Worm (Caenorhabditis elegans) whole organism, L2 larva: ENCODE results near the gene clec-7.

ENCODE experiments used
- C34F6.9 ChIP-seq: fragments of 150-350 bp; optimal IDR thresholded peaks from 2 replicates; lab custom pipeline; 2014; ENCODE audit warnings: missing biosample characterization, missing genetic modification characterization
- egl-27 ChIP-seq: sonication (generic microtip); optimal IDR thresholded peaks from 3 replicates; lab custom pipeline; 2017; ENCODE audit warnings: missing biosample characterization, missing genetic modification reagents, missing genetic modification characterization
- fos-1 ChIP-seq: fragments of 150-350 bp; optimal IDR thresholded peaks from 2 replicates; lab custom pipeline; 2014; ENCODE audit warnings: missing biosample characterization, missing genetic modification characterization
- lin-13 ChIP-seq: fragments of 150-350 bp; optimal IDR thresholded peaks from 2 replicates; lab custom pipeline; 2014; ENCODE audit warnings: missing biosample characterization, missing genetic modification reagents, missing genetic modification characterization
- unc-39 ChIP-seq: fragments of 150-350 bp; optimal IDR thresholded peaks from 2 replicates; lab custom pipeline; 2014; ENCODE audit warnings: missing biosample characterization, missing genetic modification characterization

DNA sequence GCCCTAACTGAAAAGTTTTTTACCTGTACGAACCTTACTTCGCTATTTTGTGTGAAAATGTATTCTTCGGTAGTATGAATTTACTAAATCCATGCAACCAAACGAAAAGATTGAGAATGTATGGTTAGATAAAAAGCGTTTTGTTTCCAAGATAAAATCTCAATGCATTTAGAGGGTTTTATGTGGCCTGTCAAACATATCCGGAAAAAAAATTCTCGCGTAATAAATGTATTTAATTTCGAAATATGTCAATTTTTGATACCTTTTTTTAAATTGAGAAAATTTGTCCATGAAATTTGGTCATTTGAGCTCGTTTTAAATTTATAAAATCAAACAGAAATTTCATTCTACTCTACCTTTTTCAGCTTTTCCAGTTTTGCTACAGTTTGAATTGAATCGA, 32.9 kb upstream of the clec-7 start, which contains the start of gene F07G11.4:
- TF ChIP-seq fos-1 (tag; lab: Kevin White, UChicago) (no peak), egl-27 (tag; lab: Kevin White, UChicago) (no peak), unc-39 (no peak), C34F6.9 (tag; lab: Kevin White, UChicago) (no peak), lin-13 (GFP tag; lab: Kevin White, UChicago) (no peak)
